Fruit fly (Drosophila melanogaster): ENCODE results near the gene CG17027.
A peak's percentile ranks its signal among the peaks of the same experiment; 100 is the strongest.

The CG17027 gene

DNA sequence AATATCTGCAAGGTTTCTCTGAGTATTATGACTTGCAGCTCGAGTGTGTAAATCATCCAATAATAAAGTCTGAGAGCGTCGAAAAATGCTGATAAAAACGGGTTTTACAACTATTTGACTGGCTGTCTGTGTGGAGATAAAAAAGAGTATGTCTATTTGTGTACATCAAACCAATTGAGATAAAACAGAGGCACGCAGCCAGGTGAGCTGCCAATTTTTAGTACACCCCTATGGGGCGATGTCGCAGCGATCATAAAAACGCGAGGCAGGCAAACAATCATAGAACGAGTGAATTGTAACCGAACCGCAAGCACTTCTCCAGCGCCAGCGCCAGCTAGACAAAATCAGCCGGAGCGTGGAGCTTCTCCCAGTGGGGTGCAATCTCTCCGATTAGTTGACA is at the start of gene CG17027:
Gene CG17027 (plus strand): TSS at position 189 of the 400 bp plus-strand sequence.
- no peak for TF ChIP-seq fd96Ca (GFP tag; IDR thresholded peaks at IDR 0.05)
- no peak for TF ChIP-seq CG14655 (GFP tag; optimal IDR thresholded peaks at IDR 0.05)
- no peak for TF ChIP-seq CG15710 (tag; optimal IDR thresholded peaks at IDR 0.05)
- no peak for TF ChIP-seq Pif1B (GFP tag; optimal IDR thresholded peaks at IDR 0.05)
- TF ChIP-seq CG10348 (GFP tag; IDR thresholded peaks at IDR 0.05): no peak
- no peak for TF ChIP-seq CG34367 (tag; optimal IDR thresholded peaks at IDR 0.05)
- no peak for TF ChIP-seq CG8301 (tag; optimal IDR thresholded peaks at IDR 0.05)
- no peak for TF ChIP-seq CG4496 (GFP tag; IDR thresholded peaks at IDR 0.05)
- TF ChIP-seq Pif1A (GFP tag; optimal IDR thresholded peaks at IDR 0.05): no peak
- TF ChIP-seq gl (tag; optimal IDR thresholded peaks at IDR 0.05): no peak
- no peak for TF ChIP-seq CG8159 (tag; optimal IDR thresholded peaks at IDR 0.05)
- no peak for TF ChIP-seq rn (GFP tag; IDR thresholded peaks at IDR 0.05)
- no peak for TF ChIP-seq Snoo (tag; optimal IDR thresholded peaks at IDR 0.05)
- TF ChIP-seq D1 (tag; optimal IDR thresholded peaks at IDR 0.05): no peak

DNA sequence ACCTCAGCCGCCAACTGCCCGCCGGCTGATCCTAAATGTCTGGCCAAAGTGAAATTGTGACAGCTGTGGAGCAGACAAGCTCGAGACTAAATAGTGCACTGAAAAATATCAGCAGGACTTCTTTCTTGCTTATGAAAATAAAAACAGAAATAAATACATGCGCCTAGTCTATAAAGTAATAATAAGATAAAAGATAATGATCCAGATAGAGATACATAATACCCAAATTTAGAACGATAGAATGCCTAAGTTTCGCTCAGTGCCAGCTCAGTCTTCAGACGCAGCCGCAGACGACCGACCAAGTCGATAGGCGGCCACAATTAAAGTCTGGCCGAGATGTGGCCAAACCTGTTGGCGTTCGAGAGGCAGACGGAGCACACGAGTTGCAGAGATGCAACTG is 39.1 kb upstream of the CG17027 start:
- TF ChIP-seq CG12605 (GFP tag; IDR thresholded peaks at IDR 0.05): peak; percentile 90
- TF ChIP-seq Pif1B (GFP tag; optimal IDR thresholded peaks at IDR 0.05): peak; percentile 87
- TF ChIP-seq CG9948 (tag; optimal IDR thresholded peaks at IDR 0.05): peak; percentile 76
- peak; percentile 83 for TF ChIP-seq CG34367 (tag; optimal IDR thresholded peaks at IDR 0.05)
- peak; percentile 88 for TF ChIP-seq CG15710 (tag; optimal IDR thresholded peaks at IDR 0.05)
- peak; percentile 88 for TF ChIP-seq rn (GFP tag; IDR thresholded peaks at IDR 0.05)
- no peak for TF ChIP-seq gl (tag; optimal IDR thresholded peaks at IDR 0.05)
- TF ChIP-seq CG10348 (GFP tag; IDR thresholded peaks at IDR 0.05): peak; percentile 81
- peak; percentile 95 for TF ChIP-seq Snoo (tag; optimal IDR thresholded peaks at IDR 0.05)
- TF ChIP-seq CG8301 (tag; optimal IDR thresholded peaks at IDR 0.05): peak; percentile 92
- TF ChIP-seq EcR (GFP tag; optimal IDR thresholded peaks at IDR 0.05): no peak
- TF ChIP-seq CG17806 (tag; optimal IDR thresholded peaks at IDR 0.05): no peak
- TF ChIP-seq CG8159 (tag; optimal IDR thresholded peaks at IDR 0.05): peak; percentile 86
- TF ChIP-seq CG32121 (GFP tag; IDR thresholded peaks at IDR 0.05): peak; percentile 95
- peak; percentile 78 for TF ChIP-seq Pif1A (GFP tag; optimal IDR thresholded peaks at IDR 0.05)
- TF ChIP-seq CG13204 (GFP tag; optimal IDR thresholded peaks at IDR 0.05): peak; percentile 68
- TF ChIP-seq D1 (tag; optimal IDR thresholded peaks at IDR 0.05): no peak
- peak; percentile 91 for TF ChIP-seq fd96Ca (GFP tag; IDR thresholded peaks at IDR 0.05)
- TF ChIP-seq CG4496 (GFP tag; IDR thresholded peaks at IDR 0.05): peak; percentile 97
- peak; percentile 96 for TF ChIP-seq Ets98B (GFP tag; IDR thresholded peaks at IDR 0.05)
- peak; percentile 90 for TF ChIP-seq CG14655 (GFP tag; optimal IDR thresholded peaks at IDR 0.05)

DNA sequence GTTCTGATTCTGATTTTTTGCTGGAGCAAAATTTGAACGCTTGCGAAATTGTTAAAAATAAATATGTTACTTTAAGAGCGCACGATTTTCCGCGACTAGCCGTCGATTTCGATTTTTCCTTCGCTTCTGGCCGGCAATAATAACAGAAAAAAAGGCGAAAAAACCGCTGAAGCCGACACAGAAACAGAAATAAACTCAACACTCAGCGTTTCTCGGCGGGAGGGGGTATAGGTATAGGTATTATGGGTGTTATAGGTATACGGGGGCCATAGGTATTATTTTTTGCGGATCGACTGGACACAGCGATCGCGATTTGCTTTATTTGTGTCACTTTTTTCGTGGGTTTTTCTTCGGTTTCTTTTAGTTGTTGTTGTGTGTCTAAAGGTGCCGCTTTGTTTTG is 27.6 kb upstream of the CG17027 start:
- TF ChIP-seq gl (tag; optimal IDR thresholded peaks at IDR 0.05) (no peak), fd96Ca (GFP tag; IDR thresholded peaks at IDR 0.05) (peak; percentile 13; the same call in 1 of the 3 replicates), Ets98B (GFP tag; IDR thresholded peaks at IDR 0.05) (no peak), rn (GFP tag; IDR thresholded peaks at IDR 0.05) (no peak), D1 (tag; optimal IDR thresholded peaks at IDR 0.05) (no peak), CG17806 (tag; optimal IDR thresholded peaks at IDR 0.05) (no peak), CG8301 (tag; optimal IDR thresholded peaks at IDR 0.05) (no peak)

DNA sequence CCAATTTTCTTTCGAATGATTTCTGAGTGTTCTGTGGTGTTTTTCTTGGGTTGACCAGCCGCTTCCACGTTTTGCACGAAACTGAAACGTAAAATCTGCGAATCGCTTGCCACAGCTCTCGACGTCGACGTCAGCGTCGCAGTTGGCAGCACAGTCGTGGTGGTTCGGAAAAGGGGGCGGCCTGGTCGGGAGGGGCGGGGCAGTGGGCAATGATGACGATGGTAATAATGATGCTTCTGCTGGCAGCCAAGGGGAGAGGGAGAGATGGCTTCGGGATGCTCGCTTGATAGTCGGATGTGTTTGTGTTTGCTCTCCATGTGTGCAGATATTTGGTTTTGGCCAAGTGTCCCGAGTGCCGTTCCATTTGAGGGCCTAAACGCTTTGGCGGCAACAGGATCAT is 27.0 kb upstream of the CG17027 start:
- TF ChIP-seq CG9948 (tag; optimal IDR thresholded peaks at IDR 0.05) (no peak), CG34367 (tag; optimal IDR thresholded peaks at IDR 0.05) (no peak), CG10348 (GFP tag; IDR thresholded peaks at IDR 0.05) (0 out of 2 replicates have a peak, but pooled peaks have one; percentile 13), CG15710 (tag; optimal IDR thresholded peaks at IDR 0.05) (no peak), CG8301 (tag; optimal IDR thresholded peaks at IDR 0.05) (no peak), D1 (tag; optimal IDR thresholded peaks at IDR 0.05) (no peak), CG14655 (GFP tag; optimal IDR thresholded peaks at IDR 0.05) (no peak), CG32121 (GFP tag; IDR thresholded peaks at IDR 0.05) (peak; percentile 56), Snoo (tag; optimal IDR thresholded peaks at IDR 0.05) (no peak), fd96Ca (GFP tag; IDR thresholded peaks at IDR 0.05) (no peak), EcR (GFP tag; optimal IDR thresholded peaks at IDR 0.05) (peak; percentile 28), gl (tag; optimal IDR thresholded peaks at IDR 0.05) (no peak), CG4496 (GFP tag; IDR thresholded peaks at IDR 0.05) (peak; percentile 75), CG12605 (GFP tag; IDR thresholded peaks at IDR 0.05) (peak; percentile 45; the same call in 1 of the 2 replicates), CG17806 (tag; optimal IDR thresholded peaks at IDR 0.05) (no peak), CG8159 (tag; optimal IDR thresholded peaks at IDR 0.05) (no peak), CG13204 (GFP tag; optimal IDR thresholded peaks at IDR 0.05) (peak; percentile 75), Ets98B (GFP tag; IDR thresholded peaks at IDR 0.05) (no peak; the same call in 1 of the 2 replicates), rn (GFP tag; IDR thresholded peaks at IDR 0.05) (no peak), Pif1A (GFP tag; optimal IDR thresholded peaks at IDR 0.05) (no peak), Pif1B (GFP tag; optimal IDR thresholded peaks at IDR 0.05) (no peak)

DNA sequence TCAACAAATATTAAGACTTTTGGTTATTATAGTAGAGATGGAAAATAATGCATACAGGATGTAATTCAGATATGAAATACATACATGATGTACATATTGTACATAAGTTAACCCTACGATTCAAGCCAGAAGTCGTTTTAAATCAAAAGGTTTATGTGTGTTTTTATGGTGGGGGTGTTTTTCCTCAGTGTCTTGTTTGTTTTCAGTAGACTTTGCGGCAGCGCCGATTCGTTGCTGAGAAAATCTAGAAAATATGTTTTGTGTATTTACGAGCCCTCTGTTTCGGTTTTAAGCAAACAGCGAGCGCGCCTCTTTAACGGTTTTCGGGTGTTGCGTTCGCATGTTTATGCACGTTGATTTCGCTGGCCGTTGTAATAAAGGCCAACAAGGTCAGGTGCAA is 26.0 kb upstream of the CG17027 start:
- TF ChIP-seq Pif1A (GFP tag; optimal IDR thresholded peaks at IDR 0.05) (no peak), CG13204 (GFP tag; optimal IDR thresholded peaks at IDR 0.05) (no peak), CG15710 (tag; optimal IDR thresholded peaks at IDR 0.05) (no peak), Snoo (tag; optimal IDR thresholded peaks at IDR 0.05) (no peak), CG17806 (tag; optimal IDR thresholded peaks at IDR 0.05) (no peak), fd96Ca (GFP tag; IDR thresholded peaks at IDR 0.05) (no peak), Pif1B (GFP tag; optimal IDR thresholded peaks at IDR 0.05) (no peak), CG10348 (GFP tag; IDR thresholded peaks at IDR 0.05) (no peak)

DNA sequence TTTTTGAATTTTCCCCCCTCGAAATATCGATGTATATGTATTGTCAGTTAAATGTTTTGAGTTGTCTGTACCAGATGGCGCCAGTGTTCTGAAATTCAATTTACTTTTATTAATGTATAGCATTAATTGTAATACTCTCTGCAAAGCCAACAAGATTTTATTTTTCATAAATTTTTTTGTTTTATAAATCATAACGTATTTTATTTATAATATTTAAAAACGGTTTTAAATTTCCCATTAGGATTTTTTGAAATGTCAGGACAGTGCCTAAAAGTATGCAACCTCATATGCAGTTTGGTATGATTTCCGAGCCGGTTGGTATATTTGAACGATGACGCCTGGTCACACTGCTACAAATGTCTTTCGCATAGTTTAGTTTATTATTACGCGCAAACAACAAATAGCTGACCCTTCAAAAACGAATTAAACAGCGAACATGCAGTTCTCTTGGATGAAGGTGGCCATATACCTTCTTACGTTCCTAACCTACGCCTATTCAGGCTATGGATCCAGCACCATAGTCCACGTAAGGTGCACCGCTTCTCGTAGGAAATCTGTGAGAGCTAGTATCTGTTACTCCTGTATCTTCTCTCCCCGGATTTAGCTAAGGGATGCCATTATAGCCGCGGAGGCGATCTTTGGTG is 25.0 kb upstream of the CG17027 start, which contains the start of the genes Pka-C3 and GXIVsPLA2:
Gene Pka-C3 (minus strand): TSS at position 14 of the 644 bp plus-strand sequence.
Gene GXIVsPLA2 (plus strand): TSS at position 313 of the 644 bp plus-strand sequence.
- TF ChIP-seq rn (GFP tag; IDR thresholded peaks at IDR 0.05): no peak
- TF ChIP-seq D1 (tag; optimal IDR thresholded peaks at IDR 0.05): peak; percentile 73
